Worm (Caenorhabditis elegans) whole organism, late embryonic: ENCODE results near the gene nduc-2.
A peak's percentile ranks its signal among the peaks of the same experiment; 100 is the strongest.

Experiments used
- C08G9.2 ChIP-seq: sonication (generic microtip); optimal IDR thresholded peaks from 2 replicates; lab custom pipeline; 2016; ENCODE audit warnings: mild to moderate bottlenecking, missing genetic modification characterization, moderate library complexity, missing compliant biosample characterization
- F13H6.1 ChIP-seq: sonication (generic microtip); optimal IDR thresholded peaks from 2 replicates; lab custom pipeline; 2016; ENCODE audit warnings: missing genetic modification characterization, missing compliant biosample characterization
- T23F11.4 ChIP-seq: fragments of 200-800 bp; sonication (Bioruptor generic); optimal IDR thresholded peaks from 2 replicates; lab custom pipeline; 2018; ENCODE audit warnings: mild to moderate bottlenecking, missing genetic modification characterization, missing compliant biosample characterization
- Y22D7AL.16 ChIP-seq: sonication (generic microtip); optimal IDR thresholded peaks from 2 replicates; lab custom pipeline; 2016; ENCODE audit warnings: missing genetic modification characterization, missing compliant biosample characterization
- ama-1 ChIP-seq: fragments of 150-350 bp; optimal IDR thresholded peaks from 2 replicates; lab custom pipeline; 2014
- ceh-14 ChIP-seq: sonication (generic microtip); optimal IDR thresholded peaks from 2 replicates; lab custom pipeline; 2016; ENCODE audit warnings: missing genotype, missing genetic modification characterization, missing compliant biosample characterization
- ceh-19 ChIP-seq: fragments of 200-800 bp; sonication (Bioruptor generic); optimal IDR thresholded peaks from 2 replicates; lab custom pipeline; 2018; ENCODE audit warnings: mild to moderate bottlenecking, missing genetic modification characterization, missing compliant biosample characterization
- ceh-24 ChIP-seq: sonication (generic microtip); optimal IDR thresholded peaks from 2 replicates; lab custom pipeline; 2016; ENCODE audit warnings: mild to moderate bottlenecking, missing genetic modification characterization, missing compliant biosample characterization
- ceh-30 ChIP-seq: fragments of 150-350 bp; optimal IDR thresholded peaks from 2 replicates; lab custom pipeline; 2014; ENCODE audit warnings: missing biosample characterization, missing genetic modification characterization
- ceh-31 ChIP-seq: sonication (generic microtip); optimal IDR thresholded peaks from 2 replicates; lab custom pipeline; 2016; ENCODE audit warnings: missing genetic modification characterization, missing compliant biosample characterization
- ceh-34 ChIP-seq: sonication (generic microtip); optimal IDR thresholded peaks from 2 replicates; lab custom pipeline; 2016; ENCODE audit warnings: mild to moderate bottlenecking, missing genetic modification characterization, missing compliant biosample characterization
- ceh-45 ChIP-seq: fragments of 200-800 bp; sonication (Bioruptor generic); IDR thresholded peaks from 2 replicates; pipeline ENCODE4 v1.3.6; 2022; ENCODE audit warnings: missing genetic modification reagents, missing genetic modification characterization, missing compliant biosample characterization
- ceh-6 ChIP-seq: fragments of 200-800 bp; sonication (Bioruptor generic); optimal IDR thresholded peaks from 2 replicates; lab custom pipeline; 2018; ENCODE audit warnings: mild to moderate bottlenecking, missing genetic modification characterization, missing compliant biosample characterization
- ceh-9 ChIP-seq: sonication (generic microtip); optimal IDR thresholded peaks from 2 replicates; lab custom pipeline; 2016; ENCODE audit warnings: mild to moderate bottlenecking, missing genetic modification characterization, inconsistent platforms, missing compliant biosample characterization
- che-1 ChIP-seq: sonication (generic microtip); optimal IDR thresholded peaks from 2 replicates; lab custom pipeline; 2016; ENCODE audit warnings: mild to moderate bottlenecking, missing genetic modification characterization, missing compliant biosample characterization
- dmd-4 ChIP-seq: sonication (generic microtip); optimal IDR thresholded peaks from 2 replicates; lab custom pipeline; 2016; ENCODE audit warnings: borderline replicate concordance, missing genetic modification characterization, missing compliant biosample characterization
- dve-1 ChIP-seq: sonication (generic microtip); optimal IDR thresholded peaks from 2 replicates; lab custom pipeline; 2017; ENCODE audit warnings: antibody characterized with exemption, mild to moderate bottlenecking, missing genetic modification characterization, missing compliant biosample characterization
- elt-2 ChIP-seq: sonication (generic microtip); optimal IDR thresholded peaks from 2 replicates; lab custom pipeline; 2016; ENCODE audit warnings: missing genetic modification reagents, missing genetic modification characterization, missing compliant biosample characterization
- elt-4 ChIP-seq: sonication (generic microtip); optimal IDR thresholded peaks from 2 replicates; lab custom pipeline; 2016; ENCODE audit warnings: missing genetic modification characterization, missing compliant biosample characterization
- eyg-1 ChIP-seq: sonication (generic microtip); optimal IDR thresholded peaks from 2 replicates; lab custom pipeline; 2016; ENCODE audit warnings: missing genotype, missing genetic modification characterization, missing compliant biosample characterization
- fax-1 ChIP-seq: sonication (generic microtip); optimal IDR thresholded peaks from 2 replicates; lab custom pipeline; 2016; ENCODE audit warnings: missing genotype, missing genetic modification characterization, missing compliant biosample characterization
- gmeb-2 ChIP-seq: sonication (generic microtip); optimal IDR thresholded peaks from 2 replicates; lab custom pipeline; 2016; ENCODE audit warnings: missing genetic modification characterization, inconsistent platforms, missing compliant biosample characterization
- hlh-30 ChIP-seq: sonication (generic microtip); optimal IDR thresholded peaks from 2 replicates; lab custom pipeline; 2017; ENCODE audit warnings: antibody characterized with exemption, missing genetic modification characterization, missing compliant biosample characterization; ENCODE audit not compliant: insufficient read depth
- hlh-6 ChIP-seq: sonication (generic microtip); optimal IDR thresholded peaks from 2 replicates; lab custom pipeline; 2016; ENCODE audit warnings: missing genotype, missing genetic modification characterization, missing compliant biosample characterization
- hlh-8 ChIP-seq: sonication (generic microtip); optimal IDR thresholded peaks from 2 replicates; lab custom pipeline; 2016; ENCODE audit warnings: missing genotype, missing genetic modification characterization, missing compliant biosample characterization
- lim-6 ChIP-seq: sonication (generic microtip); optimal IDR thresholded peaks from 2 replicates; lab custom pipeline; 2016; ENCODE audit warnings: missing genetic modification characterization, missing compliant biosample characterization
- lin-11 ChIP-seq: fragments of 200-800 bp; sonication (Bioruptor generic); optimal IDR thresholded peaks from 2 replicates; lab custom pipeline; 2018; ENCODE audit warnings: mild to moderate bottlenecking, missing genetic modification characterization, missing compliant biosample characterization
- madf-2 ChIP-seq: sonication (generic microtip); optimal IDR thresholded peaks from 2 replicates; lab custom pipeline; 2017; ENCODE audit warnings: missing genetic modification characterization, missing compliant biosample characterization
- npax-4 ChIP-seq: sonication (generic microtip); optimal IDR thresholded peaks from 2 replicates; lab custom pipeline; 2016; ENCODE audit warnings: missing genetic modification characterization, missing compliant biosample characterization
- pag-3 ChIP-seq: sonication (generic microtip); optimal IDR thresholded peaks from 2 replicates; lab custom pipeline; 2016; ENCODE audit warnings: missing compliant biosample characterization, missing genetic modification characterization, borderline replicate concordance
- pha-2 ChIP-seq: sonication (generic microtip); optimal IDR thresholded peaks from 2 replicates; lab custom pipeline; 2017; ENCODE audit warnings: mild to moderate bottlenecking, missing genetic modification characterization, missing compliant biosample characterization
- pqm-1 ChIP-seq: sonication (generic microtip); optimal IDR thresholded peaks from 2 replicates; lab custom pipeline; 2016; ENCODE audit warnings: missing genetic modification characterization, missing compliant biosample characterization
- ref-2 ChIP-seq: sonication (generic microtip); optimal IDR thresholded peaks from 2 replicates; lab custom pipeline; 2016; ENCODE audit warnings: missing genetic modification characterization, missing compliant biosample characterization
- sox-4 ChIP-seq: sonication (generic microtip); optimal IDR thresholded peaks from 2 replicates; lab custom pipeline; 2017; ENCODE audit warnings: mild to moderate bottlenecking, missing genetic modification characterization, inconsistent platforms, missing compliant biosample characterization
- tbx-2 ChIP-seq: sonication (generic microtip); optimal IDR thresholded peaks from 2 replicates; lab custom pipeline; 2016; ENCODE audit warnings: missing genetic modification characterization, missing compliant biosample characterization
- tbx-7 ChIP-seq: sonication (generic microtip); optimal IDR thresholded peaks from 2 replicates; lab custom pipeline; 2016; ENCODE audit warnings: missing genotype, missing genetic modification characterization, missing compliant biosample characterization
- ttx-3 ChIP-seq: sonication (generic microtip); optimal IDR thresholded peaks from 2 replicates; lab custom pipeline; 2016; ENCODE audit warnings: missing genetic modification reagents, missing genetic modification characterization, missing compliant biosample characterization
- unc-42 ChIP-seq: sonication (generic microtip); optimal IDR thresholded peaks from 2 replicates; lab custom pipeline; 2016; ENCODE audit warnings: missing genotype, missing genetic modification characterization, missing compliant biosample characterization
- unc-55 ChIP-seq: sonication (generic microtip); optimal IDR thresholded peaks from 2 replicates; lab custom pipeline; 2017; ENCODE audit warnings: missing biosample characterization, missing genetic modification reagents, missing genetic modification characterization
- unc-86 ChIP-seq: sonication (generic microtip); optimal IDR thresholded peaks from 2 replicates; lab custom pipeline; 2016; ENCODE audit warnings: missing genetic modification characterization, missing compliant biosample characterization
- zip-5 ChIP-seq: sonication (generic microtip); optimal IDR thresholded peaks from 2 replicates; lab custom pipeline; 2016; ENCODE audit warnings: missing genetic modification characterization, missing compliant biosample characterization
- ztf-16 ChIP-seq: sonication (generic microtip); optimal IDR thresholded peaks from 2 replicates; lab custom pipeline; 2017; ENCODE audit warnings: missing genetic modification characterization, missing compliant biosample characterization

Gene nduc-2

ce11 chrIII:2757478-2757877, 29.2 kb upstream of the nduc-2 start:
- TF ChIP-seq dve-1 (tag; lab: Kevin White, UChicago) (peak; percentile 72), pha-2 (tag; lab: Kevin White, UChicago) (no peak)
- TF ChIP-seq, all 69 proteins: peak for 1

DNA sequence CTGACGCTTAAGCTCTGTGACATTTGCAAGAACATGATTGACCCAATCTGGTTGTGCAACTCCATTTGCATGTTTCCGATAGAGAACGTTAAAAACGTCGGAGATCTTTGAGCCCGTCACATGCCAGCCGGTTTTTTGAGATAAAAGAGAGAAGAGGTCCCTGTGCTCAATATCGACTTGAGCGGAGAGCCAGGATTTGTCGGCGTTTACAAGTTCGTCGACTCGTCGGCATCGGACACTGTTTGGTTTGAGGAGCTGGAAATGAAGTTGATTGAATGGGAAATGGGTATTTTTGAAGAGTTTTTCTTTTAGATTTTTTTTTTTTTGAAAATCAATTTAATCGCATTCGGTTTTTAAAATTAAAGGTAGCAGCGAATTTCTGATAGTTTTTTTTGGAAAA, 28.6 kb upstream of the nduc-2 start:
- no peak for TF ChIP-seq ceh-30 (tag; lab: Kevin White, UChicago)
- no peak for TF ChIP-seq T23F11.4 (GFP tag; lab: Kevin White, UChicago)
- no peak for TF ChIP-seq ceh-34 (tag; lab: Kevin White, UChicago)
- no peak for TF ChIP-seq sox-4
- no peak for TF ChIP-seq eyg-1 (tag; lab: Kevin White, UChicago)
- TF ChIP-seq dmd-4 (tag; lab: Kevin White, UChicago) = no peak
- TF ChIP-seq tbx-2 (tag; lab: Kevin White, UChicago) = no peak
- no peak for TF ChIP-seq unc-42
- TF ChIP-seq che-1 = no peak
- TF ChIP-seq pag-3 (tag; lab: Kevin White, UChicago) = no peak
- TF ChIP-seq dve-1 (tag; lab: Kevin White, UChicago) = no peak
- TF ChIP-seq unc-55 = no peak
- no peak for TF ChIP-seq ceh-31
- no peak for TF ChIP-seq ceh-14 (tag; lab: Kevin White, UChicago)
- TF ChIP-seq ceh-45 (GFP tag; lab: Robert Waterston, UW) = no peak
- no peak for TF ChIP-seq ceh-9
- TF ChIP-seq hlh-8 (tag; lab: Kevin White, UChicago) = no peak
- no peak for TF ChIP-seq Y22D7AL.16 (tag; lab: Kevin White, UChicago)
- TF ChIP-seq, all 69 proteins: peak for 0

ce11 chrIII:2759308-2759707, 27.3 kb upstream of the nduc-2 start:
- TF ChIP-seq ttx-3 (tag; lab: Kevin White, UChicago) = no peak
- no peak for TF ChIP-seq dve-1 (tag; lab: Kevin White, UChicago)
- no peak for TF ChIP-seq madf-2 (tag; lab: Kevin White, UChicago)
- TF ChIP-seq Y22D7AL.16 (tag; lab: Kevin White, UChicago) = no peak
- TF ChIP-seq tbx-7 (tag; lab: Kevin White, UChicago) = no peak
- TF ChIP-seq, all 69 proteins: peak for 0

DNA sequence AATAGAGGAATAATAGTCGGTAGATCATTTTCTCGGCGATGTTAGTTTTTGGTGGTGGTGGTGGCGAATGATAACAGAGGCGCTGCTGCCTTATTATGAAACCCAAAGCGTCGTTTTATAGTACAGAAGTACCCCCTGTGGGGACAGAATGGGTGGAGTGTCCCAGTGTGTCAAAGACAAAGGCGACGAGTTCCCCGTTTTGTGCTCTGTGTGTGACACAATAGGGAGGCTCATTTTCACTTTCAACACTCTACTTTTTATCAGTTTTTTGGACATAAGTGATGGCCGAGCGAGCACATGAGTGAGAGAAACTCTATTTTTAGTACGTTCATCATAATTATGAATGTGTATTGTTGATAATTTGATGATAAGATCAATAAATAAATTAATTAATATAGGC, 25.9 kb upstream of the nduc-2 start, which contains the start of gene pho-9:
TSS of gene pho-9 (minus strand) at position 91 of the 400 bp plus-strand sequence.
- TF ChIP-seq ceh-19 (GFP tag; lab: Kevin White, UChicago) = no peak
- peak; percentile 50 for TF ChIP-seq elt-2 (tag; lab: Kevin White, UChicago)
- TF ChIP-seq hlh-6 (tag; lab: Kevin White, UChicago) = no peak
- TF ChIP-seq, all 69 proteins: peak for 1

DNA sequence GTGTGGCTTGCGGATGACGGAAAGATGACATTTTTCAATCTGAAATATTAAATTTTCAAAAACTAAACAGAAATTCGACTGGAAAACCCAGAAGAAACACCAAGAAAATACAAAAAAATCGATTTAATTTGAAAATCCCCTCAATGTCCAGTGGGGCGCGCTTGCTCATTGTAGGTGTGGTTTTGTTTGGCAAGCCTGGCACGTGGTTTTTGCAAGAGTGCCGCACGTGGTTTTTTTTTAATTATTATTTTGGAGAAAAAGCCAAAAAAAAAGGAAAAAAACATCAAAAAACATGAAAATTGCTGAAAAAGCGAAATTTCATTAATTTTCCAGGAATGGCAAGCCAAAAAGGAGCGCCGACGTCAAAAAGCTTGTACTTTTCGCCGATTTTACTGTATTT, 18.0 kb upstream of the nduc-2 start, which contains the start of gene swsn-3:
TSS of gene swsn-3 (minus strand) at position 45 of the 400 bp plus-strand sequence.
- TF ChIP-seq ceh-24 (peak; percentile 76), elt-4 (no peak), ttx-3 (tag; lab: Kevin White, UChicago) (peak; percentile 90), dmd-4 (tag; lab: Kevin White, UChicago) (peak; percentile 93), ama-1 (lab: Kevin White, UChicago) (no peak), ceh-19 (GFP tag; lab: Kevin White, UChicago) (peak; percentile 25), zip-5 (tag; lab: Kevin White, UChicago) (peak; percentile 63), tbx-2 (tag; lab: Kevin White, UChicago) (peak; percentile 93), fax-1 (tag; lab: Kevin White, UChicago) (peak; percentile 78), ceh-14 (tag; lab: Kevin White, UChicago) (peak; percentile 98), ceh-9 (no peak), hlh-6 (tag; lab: Kevin White, UChicago) (peak; percentile 79), npax-4 (tag; lab: Kevin White, UChicago) (peak; percentile 73), eyg-1 (tag; lab: Kevin White, UChicago) (peak; percentile 84), ref-2 (tag; lab: Kevin White, UChicago) (peak; percentile 88), Y22D7AL.16 (tag; lab: Kevin White, UChicago) (peak; percentile 38), hlh-8 (tag; lab: Kevin White, UChicago) (peak; percentile 78), elt-2 (tag; lab: Kevin White, UChicago) (peak; percentile 95), ceh-34 (tag; lab: Kevin White, UChicago) (peak; percentile 91), gmeb-2 (tag; lab: Kevin White, UChicago) (peak; percentile 68), ceh-6 (GFP tag; lab: Kevin White, UChicago) (peak; percentile 65), pha-2 (tag; lab: Kevin White, UChicago) (peak; percentile 83), unc-55 (peak; percentile 38), hlh-30 (tag; lab: Kevin White, UChicago) (peak; percentile 91), ztf-16 (tag; lab: Kevin White, UChicago) (peak; percentile 81), pqm-1 (tag; lab: Kevin White, UChicago) (peak; percentile 54), C08G9.2 (tag; lab: Kevin White, UChicago) (peak; percentile 75), lin-11 (peak; percentile 69), pag-3 (tag; lab: Kevin White, UChicago) (peak; percentile 45), ceh-31 (peak; percentile 90), unc-86 (peak; percentile 91), F13H6.1 (peak; percentile 90), lim-6 (peak; percentile 85)
